Fruit fly (Drosophila melanogaster): ENCODE data around the gene jdp.

Gene jdp

DNA sequence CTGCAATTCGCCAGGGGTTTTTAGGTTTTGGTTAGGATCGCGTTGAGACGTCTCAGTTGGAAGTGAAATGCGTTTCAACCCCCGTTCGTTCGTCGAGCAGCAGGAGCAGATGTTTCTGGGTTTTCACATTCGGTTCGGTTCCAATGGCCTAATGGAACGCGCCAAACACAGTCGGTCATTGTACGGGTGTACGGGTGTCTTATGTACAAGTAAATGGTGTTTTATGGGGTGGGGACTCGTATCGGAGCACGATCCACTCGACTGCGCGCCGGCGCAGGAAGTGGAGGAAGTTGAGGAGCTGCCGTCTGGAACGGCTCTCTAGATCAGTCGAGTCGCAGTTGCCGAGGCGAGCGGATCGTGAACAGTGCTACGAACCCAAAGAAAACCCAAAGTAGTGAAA, 50.5 kb downstream of the jdp start, which contains the start of gene spdo:
TSS of gene spdo (plus strand) at position 318 of the 400 bp plus-strand sequence.
- no peak for TF ChIP-seq CG34367 (tag; optimal IDR thresholded peaks at IDR 0.05)
- TF ChIP-seq EcR (GFP tag; optimal IDR thresholded peaks at IDR 0.05): no peak
- TF ChIP-seq fd96Ca (GFP tag; IDR thresholded peaks at IDR 0.05): no peak
- TF ChIP-seq Pif1A (GFP tag; optimal IDR thresholded peaks at IDR 0.05): no peak
- TF ChIP-seq CG15710 (tag; optimal IDR thresholded peaks at IDR 0.05): no peak
- no peak for TF ChIP-seq Ets98B (GFP tag; IDR thresholded peaks at IDR 0.05)
- TF ChIP-seq CG4496 (GFP tag; IDR thresholded peaks at IDR 0.05): no peak
- no peak for TF ChIP-seq CG8159 (tag; optimal IDR thresholded peaks at IDR 0.05)
- TF ChIP-seq CG9948 (tag; optimal IDR thresholded peaks at IDR 0.05): no peak
- no peak for TF ChIP-seq Pif1B (GFP tag; optimal IDR thresholded peaks at IDR 0.05)
- TF ChIP-seq D1 (tag; optimal IDR thresholded peaks at IDR 0.05): no peak
- TF ChIP-seq CG12605 (GFP tag; IDR thresholded peaks at IDR 0.05): no peak
- no peak for TF ChIP-seq CG13204 (GFP tag; optimal IDR thresholded peaks at IDR 0.05)
- no peak for TF ChIP-seq CG8301 (tag; optimal IDR thresholded peaks at IDR 0.05)
- no peak for TF ChIP-seq CG14655 (GFP tag; optimal IDR thresholded peaks at IDR 0.05)
- no peak for TF ChIP-seq gl (tag; optimal IDR thresholded peaks at IDR 0.05)

DNA sequence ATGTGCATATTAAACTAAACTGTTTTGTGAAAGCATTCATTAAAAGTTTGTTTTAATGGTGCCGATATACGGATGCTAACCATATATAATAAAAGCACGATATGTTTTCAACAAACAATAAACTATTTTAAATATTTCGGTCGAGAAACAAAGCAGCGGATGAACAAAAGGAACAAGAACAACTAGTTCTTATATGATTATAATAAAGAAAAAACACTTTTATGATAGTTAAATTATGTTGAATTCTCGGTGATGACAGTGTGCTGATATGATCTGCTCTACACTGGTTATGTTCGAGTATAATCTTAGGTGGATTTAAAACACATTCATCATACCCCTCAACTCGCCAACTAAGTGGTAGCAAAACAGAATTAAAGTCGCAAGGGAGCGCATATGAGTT, 50.9 kb downstream of the jdp start:
- TF ChIP-seq Pif1B (GFP tag; optimal IDR thresholded peaks at IDR 0.05): no peak
- no peak for TF ChIP-seq CG14655 (GFP tag; optimal IDR thresholded peaks at IDR 0.05)
- TF ChIP-seq Snoo (tag; optimal IDR thresholded peaks at IDR 0.05): no peak
- no peak for TF ChIP-seq gl (tag; optimal IDR thresholded peaks at IDR 0.05)
- TF ChIP-seq CG17806 (tag; optimal IDR thresholded peaks at IDR 0.05): no peak
- TF ChIP-seq CG8159 (tag; optimal IDR thresholded peaks at IDR 0.05): no peak
- no peak for TF ChIP-seq CG32121 (GFP tag; IDR thresholded peaks at IDR 0.05)
- TF ChIP-seq CG4496 (GFP tag; IDR thresholded peaks at IDR 0.05): no peak
- no peak for TF ChIP-seq Ets98B (GFP tag; IDR thresholded peaks at IDR 0.05)
- no peak for TF ChIP-seq CG15710 (tag; optimal IDR thresholded peaks at IDR 0.05)
- TF ChIP-seq CG9948 (tag; optimal IDR thresholded peaks at IDR 0.05): no peak
- no peak for TF ChIP-seq fd96Ca (GFP tag; IDR thresholded peaks at IDR 0.05)
- TF ChIP-seq CG13204 (GFP tag; optimal IDR thresholded peaks at IDR 0.05): no peak
- no peak for TF ChIP-seq CG10348 (GFP tag; IDR thresholded peaks at IDR 0.05)
- no peak for TF ChIP-seq Pif1A (GFP tag; optimal IDR thresholded peaks at IDR 0.05)
- TF ChIP-seq rn (GFP tag; IDR thresholded peaks at IDR 0.05): no peak

DNA sequence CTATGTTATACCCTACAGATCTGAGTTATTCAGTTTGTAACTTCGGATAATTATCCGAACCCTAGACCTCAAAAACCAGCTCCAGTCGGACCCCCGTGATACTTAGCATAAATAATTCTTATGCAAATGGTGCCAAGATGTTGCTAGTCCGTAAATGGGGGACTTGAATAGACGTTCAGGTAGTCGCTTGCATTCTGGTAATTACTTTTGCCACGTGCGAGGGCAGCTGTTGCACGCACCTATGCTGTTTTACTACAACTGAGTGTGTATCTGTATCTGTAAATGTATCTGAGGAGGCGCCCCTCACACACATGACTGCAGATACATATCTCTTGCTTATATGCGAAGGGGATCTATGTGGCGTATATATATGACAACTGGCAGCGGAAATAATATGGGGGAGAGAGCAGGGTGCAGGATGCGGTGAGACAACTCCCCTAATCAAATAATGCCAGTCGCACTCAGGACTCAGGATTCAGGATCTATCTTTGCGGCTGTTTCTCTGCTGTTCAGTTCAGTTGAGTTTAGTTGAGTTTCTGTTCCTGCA, 52.1 kb downstream of the jdp start:
- TF ChIP-seq CG17806 (tag; optimal IDR thresholded peaks at IDR 0.05) (no peak), gl (tag; optimal IDR thresholded peaks at IDR 0.05) (no peak), D1 (tag; optimal IDR thresholded peaks at IDR 0.05) (no peak), CG8159 (tag; optimal IDR thresholded peaks at IDR 0.05) (no peak), Ets98B (GFP tag; IDR thresholded peaks at IDR 0.05) (no peak), Pif1B (GFP tag; optimal IDR thresholded peaks at IDR 0.05) (no peak), CG9948 (tag; optimal IDR thresholded peaks at IDR 0.05) (no peak), CG32121 (GFP tag; IDR thresholded peaks at IDR 0.05) (no peak), rn (GFP tag; IDR thresholded peaks at IDR 0.05) (no peak), CG14655 (GFP tag; optimal IDR thresholded peaks at IDR 0.05) (no peak), EcR (GFP tag; optimal IDR thresholded peaks at IDR 0.05) (no peak), CG15710 (tag; optimal IDR thresholded peaks at IDR 0.05) (no peak), CG12605 (GFP tag; IDR thresholded peaks at IDR 0.05) (no peak), CG8301 (tag; optimal IDR thresholded peaks at IDR 0.05) (no peak), Snoo (tag; optimal IDR thresholded peaks at IDR 0.05) (no peak), CG4496 (GFP tag; IDR thresholded peaks at IDR 0.05) (no peak), Pif1A (GFP tag; optimal IDR thresholded peaks at IDR 0.05) (no peak), CG34367 (tag; optimal IDR thresholded peaks at IDR 0.05) (no peak), CG13204 (GFP tag; optimal IDR thresholded peaks at IDR 0.05) (no peak), CG10348 (GFP tag; IDR thresholded peaks at IDR 0.05) (no peak)

DNA sequence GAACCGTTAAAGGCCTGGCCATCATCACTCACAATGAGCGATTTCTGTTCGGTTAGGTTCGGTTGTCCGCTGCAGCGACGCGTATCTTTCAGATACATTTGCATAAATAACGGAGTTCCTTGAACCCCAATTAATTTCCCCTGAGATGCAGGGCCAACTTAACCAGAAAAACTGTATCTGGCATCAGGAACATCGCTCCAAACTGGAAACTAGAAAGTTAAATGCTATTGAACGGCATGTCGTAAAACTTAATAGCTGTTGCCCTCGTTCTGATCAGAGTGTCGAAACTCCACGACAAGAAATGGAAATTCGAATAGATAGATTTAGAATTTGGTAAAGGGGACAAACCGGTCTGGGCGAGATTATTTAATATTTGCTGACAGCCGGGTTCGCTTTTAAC, 54.5 kb downstream of the jdp start:
- TF ChIP-seq EcR (GFP tag; optimal IDR thresholded peaks at IDR 0.05) (peak; percentile 59), Pif1B (GFP tag; optimal IDR thresholded peaks at IDR 0.05) (no peak)

DNA sequence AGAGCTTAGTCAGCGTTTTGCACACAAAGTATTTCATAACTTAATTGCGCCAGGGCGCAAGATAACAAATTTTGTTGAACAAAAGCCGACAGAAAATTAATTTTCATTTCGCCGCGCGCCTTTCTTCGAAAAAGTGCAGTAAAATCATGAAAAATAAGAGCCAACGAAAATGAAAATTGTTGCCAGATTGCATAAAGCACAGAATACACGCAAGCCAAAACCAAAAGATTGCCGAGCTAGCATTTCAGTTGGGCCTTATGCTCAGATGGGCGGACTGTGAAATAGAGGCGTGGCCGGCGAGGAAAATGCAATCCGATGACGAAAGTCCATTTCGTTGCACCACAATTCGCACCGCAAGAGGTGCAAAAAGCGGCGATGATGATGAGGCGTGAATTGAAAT, 56.1 kb downstream of the jdp start:
- TF ChIP-seq Pif1A (GFP tag; optimal IDR thresholded peaks at IDR 0.05) (no peak), Pif1B (GFP tag; optimal IDR thresholded peaks at IDR 0.05) (no peak), CG12605 (GFP tag; IDR thresholded peaks at IDR 0.05) (no peak), gl (tag; optimal IDR thresholded peaks at IDR 0.05) (no peak), Ets98B (GFP tag; IDR thresholded peaks at IDR 0.05) (no peak), CG34367 (tag; optimal IDR thresholded peaks at IDR 0.05) (no peak), fd96Ca (GFP tag; IDR thresholded peaks at IDR 0.05) (no peak), CG14655 (GFP tag; optimal IDR thresholded peaks at IDR 0.05) (no peak), Snoo (tag; optimal IDR thresholded peaks at IDR 0.05) (no peak), D1 (tag; optimal IDR thresholded peaks at IDR 0.05) (no peak), CG10348 (GFP tag; IDR thresholded peaks at IDR 0.05) (no peak), CG13204 (GFP tag; optimal IDR thresholded peaks at IDR 0.05) (no peak)

DNA sequence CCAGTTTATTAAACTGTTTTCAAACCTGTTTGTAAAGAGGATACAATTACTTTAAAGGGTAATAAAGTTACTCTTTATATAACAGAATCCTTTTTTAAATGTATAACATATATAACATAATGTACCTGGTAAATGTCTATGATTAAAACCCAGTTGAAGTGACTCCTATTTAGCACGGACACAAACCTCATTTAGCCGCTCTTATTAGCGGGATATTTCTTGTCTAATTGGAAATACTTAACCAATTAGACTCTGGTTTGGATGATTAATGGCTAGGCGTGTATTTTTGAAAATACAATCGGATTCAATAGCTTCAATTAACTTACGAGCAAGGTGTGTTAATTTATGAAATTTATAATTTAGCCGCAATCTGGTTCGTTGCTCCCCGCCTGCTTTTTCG, 59.8 kb downstream of the jdp start:
- TF ChIP-seq Snoo (tag; optimal IDR thresholded peaks at IDR 0.05) (no peak), EcR (GFP tag; optimal IDR thresholded peaks at IDR 0.05) (no peak), CG4496 (GFP tag; IDR thresholded peaks at IDR 0.05) (no peak), CG8301 (tag; optimal IDR thresholded peaks at IDR 0.05) (no peak)
